Worm (Caenorhabditis elegans): Measurements from ENCODE around the gene rgs-5.

Gene rgs-5

DNA sequence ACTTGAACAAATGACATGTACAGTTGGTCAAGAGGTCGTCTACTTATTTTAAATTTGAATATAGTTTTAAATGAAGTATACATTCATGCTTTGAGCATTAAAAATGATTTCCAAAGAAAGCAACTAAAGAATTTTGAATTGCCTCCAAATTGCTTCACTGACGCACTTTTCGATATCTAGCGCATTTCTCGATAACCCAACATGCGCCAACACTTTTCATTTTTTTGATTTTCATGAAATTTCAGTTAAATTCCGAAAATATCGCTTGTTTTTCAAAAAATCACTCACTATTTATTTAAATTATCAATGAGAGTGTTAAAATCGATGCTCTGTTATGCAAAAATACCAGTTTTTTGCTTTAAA, 21.5 kb downstream of the rgs-5 start:
- no peak for TF ChIP-seq aptf-3 (GFP tag; IDR thresholded peaks at IDR 0.05)
- TF ChIP-seq akir-1 (GFP tag; optimal IDR thresholded peaks at IDR 0.05): no peak
- peak; percentile 40 for TF ChIP-seq snpc-1.3 (tag; optimal IDR thresholded peaks at IDR 0.05; ENCODE audit: insufficient read depth)
- TF ChIP-seq B0019.2 (GFP tag; conservative IDR thresholded peaks at IDR 0.05): no peak
- TF ChIP-seq hlh-12 (tag; optimal IDR thresholded peaks at IDR 0.05): no peak
- no peak for TF ChIP-seq egl-44 (GFP tag; IDR thresholded peaks at IDR 0.05)
- peak; percentile 64 for TF ChIP-seq tlf-1 (GFP tag; optimal IDR thresholded peaks at IDR 0.05)
- TF ChIP-seq pbrm-1 (GFP tag; IDR thresholded peaks at IDR 0.05): peak; percentile 50; the same call in 1 of the 2 replicates
- TF ChIP-seq rcor-1 (GFP tag; IDR thresholded peaks at IDR 0.05): peak; percentile 42; the same call in 1 of the 2 replicates
- TF ChIP-seq mcd-1 (GFP tag; IDR thresholded peaks at IDR 0.05): peak; percentile 36; the same call in 1 of the 2 replicates
- no peak for TF ChIP-seq lsy-27 (tag; optimal IDR thresholded peaks at IDR 0.05; ENCODE audit: borderline replicate concordance, insufficient read depth)
- no peak for TF ChIP-seq K12H6.12 (tag; optimal IDR thresholded peaks at IDR 0.05)
- peak; percentile 40 for TF ChIP-seq F49E8.2 (tag; optimal IDR thresholded peaks at IDR 0.05; ENCODE audit: insufficient read depth)
- no peak for TF ChIP-seq ztf-28 (GFP tag; IDR thresholded peaks at IDR 0.05)
- peak; percentile 8 for TF ChIP-seq him-1 (tag; optimal IDR thresholded peaks at IDR 0.05)
- TF ChIP-seq dpl-1 (GFP tag; optimal IDR thresholded peaks at IDR 0.05): peak; percentile 78
- peak; percentile 94 for TF ChIP-seq ztf-18 (tag; optimal IDR thresholded peaks at IDR 0.05)
- TF ChIP-seq xnd-1 (tag; optimal IDR thresholded peaks at IDR 0.05): peak; percentile 76
- TF ChIP-seq efl-1 (GFP tag; optimal IDR thresholded peaks at IDR 0.05): peak; percentile 78
- TF ChIP-seq atf-7 (tag; optimal IDR thresholded peaks at IDR 0.05): no peak
- TF ChIP-seq ZK185.1 (tag; optimal IDR thresholded peaks at IDR 0.05; ENCODE audit: poor library complexity, severe bottlenecking): no peak
- TF ChIP-seq F23B12.7 (tag; optimal IDR thresholded peaks at IDR 0.05; ENCODE audit: insufficient read depth): peak; percentile 22
- TF ChIP-seq F33H1.4 (GFP tag; IDR thresholded peaks at IDR 0.05): peak; percentile 79
- TF ChIP-seq hsf-1 (GFP tag; IDR thresholded peaks at IDR 0.05): peak; percentile 48; the same call in 1 of the 2 replicates
- TF ChIP-seq ceh-91 (GFP tag; IDR thresholded peaks at IDR 0.05): peak; percentile 39; the same call in 1 of the 2 replicates
- TF ChIP-seq madf-8 (GFP tag; conservative IDR thresholded peaks at IDR 0.05): peak; percentile 69
- TF ChIP-seq unc-130 (GFP tag; optimal IDR thresholded peaks at IDR 0.05): no peak
- TF ChIP-seq madf-3 (GFP tag; IDR thresholded peaks at IDR 0.05): 0 out of 2 replicates have a peak, but pooled peaks have one; percentile 17
- no peak for TF ChIP-seq athp-1 (tag; optimal IDR thresholded peaks at IDR 0.05)
- no peak for TF ChIP-seq zfh-2 (GFP tag; conservative IDR thresholded peaks at IDR 0.05)
- peak; percentile 68 for TF ChIP-seq lsl-1 (GFP tag; optimal IDR thresholded peaks at IDR 0.05)
- TF ChIP-seq repo-1 (tag; optimal IDR thresholded peaks at IDR 0.05): no peak
- TF ChIP-seq sptf-2 (GFP tag; optimal IDR thresholded peaks at IDR 0.05): no peak
- TF ChIP-seq madf-6 (GFP tag; IDR thresholded peaks at IDR 0.05): peak; percentile 87
- no peak for TF ChIP-seq nfyb-1 (GFP tag; IDR thresholded peaks at IDR 0.05)
- TF ChIP-seq F57A8.1 (GFP tag; optimal IDR thresholded peaks at IDR 0.05): no peak
- peak; percentile 98 for TF ChIP-seq lin-54 (GFP tag; optimal IDR thresholded peaks at IDR 0.05)
- no peak for TF ChIP-seq ceh-100 (GFP tag; IDR thresholded peaks at IDR 0.05)
- TF ChIP-seq nfya-2 (GFP tag; IDR thresholded peaks at IDR 0.05): no peak
- no peak for TF ChIP-seq Y56A3A.18 (GFP tag; IDR thresholded peaks at IDR 0.05)
- no peak for TF ChIP-seq mel-28 (tag; optimal IDR thresholded peaks at IDR 0.05; ENCODE audit: borderline replicate concordance)
- TF ChIP-seq D2030.7 (GFP tag; IDR thresholded peaks at IDR 0.05): peak; percentile 49; the same call in 1 of the 2 replicates
- no peak for TF ChIP-seq sdz-38 (tag; optimal IDR thresholded peaks at IDR 0.05)
- no peak for TF ChIP-seq ztf-26 (tag; optimal IDR thresholded peaks at IDR 0.05)
- TF ChIP-seq Y53G8AR.9 (GFP tag; conservative IDR thresholded peaks at IDR 0.05): no peak
- TF ChIP-seq pha-4 (tag; optimal IDR thresholded peaks at IDR 0.05): no peak
- no peak for TF ChIP-seq aptf-2 (GFP tag; conservative IDR thresholded peaks at IDR 0.05)
- TF ChIP-seq K11D2.4 (GFP tag; IDR thresholded peaks at IDR 0.05): no peak
